Worm (Caenorhabditis elegans): Measurements from ENCODE around the gene C04E12.2.
"Not testable (repeated sequence)": the region's sequence is repeated elsewhere in the genome, so short reads cannot be mapped to it uniquely, and the experiment has no call there.

The C04E12.2 gene

DNA sequence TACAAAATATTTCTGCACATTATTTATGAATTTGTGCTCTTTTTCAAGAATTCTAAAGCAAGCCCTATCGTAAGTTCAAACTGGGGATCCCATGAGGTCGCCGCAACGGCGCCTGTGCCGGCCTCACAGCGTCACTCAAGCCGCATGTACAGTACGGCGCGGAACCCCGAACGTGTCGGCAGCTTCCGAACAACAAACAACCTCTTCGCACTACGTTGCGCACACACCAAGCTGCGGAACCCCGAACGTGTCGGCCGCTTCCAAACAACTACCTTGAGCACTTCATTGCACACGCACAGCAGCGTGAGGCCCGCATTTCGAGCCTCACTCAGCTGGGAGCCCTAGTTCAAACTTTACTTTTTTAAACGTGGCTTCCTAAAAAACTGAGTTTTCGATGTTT is 26.2 kb downstream of the C04E12.2 start:
- TF ChIP-seq nhr-12 (tag; optimal IDR thresholded peaks at IDR 0.05) = no peak
- no peak for TF ChIP-seq ceh-82 (tag; optimal IDR thresholded peaks at IDR 0.05)
- no peak for TF ChIP-seq ama-1 (optimal IDR thresholded peaks at IDR 0.05)
- TF ChIP-seq ceh-28 (tag; optimal IDR thresholded peaks at IDR 0.05) = no peak
- TF ChIP-seq snpc-4 (tag; optimal IDR thresholded peaks at IDR 0.05) = no peak
- TF ChIP-seq skn-1 (tag; optimal IDR thresholded peaks at IDR 0.05) = no peak
- TF ChIP-seq lin-39 (tag; optimal IDR thresholded peaks at IDR 0.05) = no peak
- TF ChIP-seq lin-15B (tag; optimal IDR thresholded peaks at IDR 0.05) = no peak
- no peak for TF ChIP-seq nhr-23 (tag; optimal IDR thresholded peaks at IDR 0.05)
- no peak for TF ChIP-seq egl-27 (tag; optimal IDR thresholded peaks at IDR 0.05)
- no peak for TF ChIP-seq ZK546.5 (tag; optimal IDR thresholded peaks at IDR 0.05)
- TF ChIP-seq nhr-28 (tag; optimal IDR thresholded peaks at IDR 0.05) = no peak
- TF ChIP-seq sea-2 (GFP tag; optimal IDR thresholded peaks at IDR 0.05) = no peak
- TF ChIP-seq lsy-12 (tag; optimal IDR thresholded peaks at IDR 0.05) = no peak
- no peak for TF ChIP-seq elt-3 (tag; optimal IDR thresholded peaks at IDR 0.05)
- TF ChIP-seq hmg-11 (tag; optimal IDR thresholded peaks at IDR 0.05) = no peak
- TF ChIP-seq unc-39 (tag; optimal IDR thresholded peaks at IDR 0.05) = no peak
- TF ChIP-seq unc-62 (GFP tag; optimal IDR thresholded peaks at IDR 0.05) = no peak
- no peak for TF ChIP-seq nhr-11 (tag; optimal IDR thresholded peaks at IDR 0.05)

DNA sequence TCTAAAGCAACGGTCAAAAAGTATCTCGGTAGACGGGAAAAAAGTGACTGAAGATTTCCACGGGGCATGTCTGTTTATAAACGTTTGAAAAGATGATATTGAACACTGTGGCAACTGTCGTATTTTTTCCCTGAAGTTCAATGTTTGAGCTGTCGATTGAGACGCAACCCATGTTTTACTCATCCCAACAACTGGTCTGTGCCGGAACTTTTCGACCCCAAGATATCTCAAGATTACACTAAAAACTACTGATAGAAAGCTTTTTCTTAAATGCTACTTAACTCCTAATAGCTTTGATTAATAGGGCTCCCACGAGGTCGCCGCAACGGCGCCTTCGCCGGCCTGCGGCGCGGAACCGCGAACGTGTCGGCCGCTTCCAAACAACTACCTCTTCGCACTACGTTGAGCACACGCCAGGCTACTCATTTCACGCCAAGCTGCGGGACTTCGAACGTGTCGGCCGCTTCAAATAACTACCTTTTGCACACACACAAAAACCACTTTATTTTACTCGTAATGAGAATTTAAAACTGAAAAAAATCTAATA is 26.9 kb downstream of the C04E12.2 start, which contains the start of gene T20D4.15:
T20D4.15 (minus strand) TSS at position 51 of the 547 bp plus-strand sequence.
- no peak for TF ChIP-seq jun-1 (tag; optimal IDR thresholded peaks at IDR 0.05)
- no peak for TF ChIP-seq ceh-9 (tag; optimal IDR thresholded peaks at IDR 0.05)
- TF ChIP-seq nhr-23 (tag; optimal IDR thresholded peaks at IDR 0.05) = no peak
- TF ChIP-seq lsy-12 (tag; optimal IDR thresholded peaks at IDR 0.05) = no peak
- no peak for TF ChIP-seq ama-1 (optimal IDR thresholded peaks at IDR 0.05)
- no peak for TF ChIP-seq nhr-43 (tag; optimal IDR thresholded peaks at IDR 0.05; ENCODE audit: poor library complexity, severe bottlenecking)
- TF ChIP-seq zag-1 (tag; optimal IDR thresholded peaks at IDR 0.05) = no peak
- no peak for TF ChIP-seq ZK546.5 (tag; optimal IDR thresholded peaks at IDR 0.05)
- no peak for TF ChIP-seq egl-27 (tag; optimal IDR thresholded peaks at IDR 0.05)
- TF ChIP-seq mml-1 (tag; optimal IDR thresholded peaks at IDR 0.05) = no peak
- TF ChIP-seq mdl-1 (tag; optimal IDR thresholded peaks at IDR 0.05) = no peak
- TF ChIP-seq tbx-2 (tag; optimal IDR thresholded peaks at IDR 0.05) = no peak
- no peak for TF ChIP-seq unc-39 (tag; optimal IDR thresholded peaks at IDR 0.05)
- TF ChIP-seq lin-15B (tag; optimal IDR thresholded peaks at IDR 0.05) = no peak
- no peak for TF ChIP-seq pqm-1 (tag; optimal IDR thresholded peaks at IDR 0.05)
- TF ChIP-seq aly-2 (tag; optimal IDR thresholded peaks at IDR 0.05) = no peak

DNA sequence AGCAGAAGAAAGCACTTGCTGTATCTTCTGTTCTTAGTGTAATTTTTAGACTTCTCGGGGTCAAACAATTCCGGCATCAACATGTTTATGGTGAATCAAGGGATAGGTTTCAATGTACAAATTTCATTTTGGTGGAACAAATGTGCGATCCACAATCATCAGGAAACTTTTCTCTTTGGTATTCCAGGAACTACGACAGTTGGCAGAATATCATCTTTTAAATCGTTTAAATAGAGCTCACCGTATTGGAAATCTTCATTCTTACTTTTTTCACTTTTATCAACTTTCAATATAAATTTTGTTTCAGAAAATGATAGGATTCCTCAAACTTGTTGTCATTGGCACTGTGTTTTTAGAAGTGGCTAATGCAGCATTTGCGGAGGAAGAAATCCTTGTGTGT is 28.9 kb downstream of the C04E12.2 start, which contains the start of gene T20D4.12:
T20D4.12 (plus strand) TSS at position 301 of the 400 bp plus-strand sequence.
- not testable (repeated sequence) for TF ChIP-seq aly-2, zag-1, ceh-16 (tag; optimal IDR thresholded peaks at IDR 0.05)

DNA sequence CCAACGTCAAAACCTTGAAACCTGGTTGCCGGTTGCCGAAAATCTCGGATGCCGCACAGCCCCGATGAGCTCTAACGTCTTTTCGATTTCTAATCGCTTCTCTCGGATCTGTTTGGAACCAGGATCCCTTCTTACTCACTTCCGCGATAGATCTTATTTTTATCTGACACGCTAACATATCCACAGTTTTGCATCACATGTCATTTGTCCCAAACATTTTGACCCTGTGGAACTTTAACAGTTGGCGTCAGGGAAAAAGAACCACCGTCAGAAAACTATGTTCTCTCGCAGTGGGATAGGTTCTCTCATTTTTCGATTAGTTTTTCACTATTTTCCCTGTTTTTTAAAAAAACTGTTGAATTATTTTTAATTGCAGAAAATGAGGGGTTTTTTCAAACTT is 30.4 kb downstream of the C04E12.2 start, which contains the start of gene T20D4.11:
T20D4.11 (plus strand) TSS at position 377 of the 400 bp plus-strand sequence.
- TF ChIP-seq nhr-77 (tag; optimal IDR thresholded peaks at IDR 0.05) (no peak), mdl-1 (tag; optimal IDR thresholded peaks at IDR 0.05) (no peak), elt-1 (tag; optimal IDR thresholded peaks at IDR 0.05) (no peak), tbx-2 (tag; optimal IDR thresholded peaks at IDR 0.05) (no peak), unc-39 (tag; optimal IDR thresholded peaks at IDR 0.05) (no peak), mml-1 (tag; optimal IDR thresholded peaks at IDR 0.05) (no peak), jun-1 (tag; optimal IDR thresholded peaks at IDR 0.05) (no peak), ceh-82 (tag; optimal IDR thresholded peaks at IDR 0.05) (no peak), ceh-16 (tag; optimal IDR thresholded peaks at IDR 0.05) (no peak), daf-12 (tag; optimal IDR thresholded peaks at IDR 0.05) (no peak), fkh-2 (tag; optimal IDR thresholded peaks at IDR 0.05) (no peak), elt-2 (tag; optimal IDR thresholded peaks at IDR 0.05) (no peak), R02D3.7 (tag; optimal IDR thresholded peaks at IDR 0.05) (no peak), fkh-10 (GFP tag; optimal IDR thresholded peaks at IDR 0.05) (no peak)

Measured in whole organism, L3 larva.